Fruit fly (Drosophila melanogaster) whole organism, embryonic: ENCODE data around the gene Shmt.

Experiments
- Ada2b ChIP-seq: fragments of 200-800 bp; sonication (Bioruptor generic); IDR thresholded peaks from 2 replicates; pipeline ENCODE4 v1.3.6; 2022; ENCODE audit warnings: missing biosample characterization, missing genetic modification characterization
- CG10366 ChIP-seq: fragments of 200-800 bp; sonication (Bioruptor generic); IDR thresholded peaks from 2 replicates; pipeline ENCODE4 v1.3.6; 2022; ENCODE audit warnings: missing biosample characterization, missing genetic modification characterization
- CG10959 ChIP-seq: fragments of 200-800 bp; sonication (Bioruptor generic); IDR thresholded peaks from 2 replicates; pipeline ENCODE4 v1.3.6; 2022; ENCODE audit warnings: missing biosample characterization, missing genetic modification characterization
- CG11456 ChIP-seq: fragments of 200-800 bp; sonication (Bioruptor generic); IDR thresholded peaks from 3 replicates; pipeline ENCODE4 v1.3.6; 2022; ENCODE audit warnings: missing biosample characterization, missing genetic modification characterization
- CG12659 ChIP-seq: fragments of 200-800 bp; sonication (Bioruptor generic); optimal IDR thresholded peaks from 3 replicates; lab custom pipeline; 2017; ENCODE audit warnings: mild to moderate bottlenecking, missing biosample characterization, missing genetic modification reagents, missing genetic modification characterization
- CG13287 ChIP-seq: fragments of 200-800 bp; sonication (Bioruptor generic); IDR thresholded peaks from 2 replicates; pipeline ENCODE4 v1.3.6; 2022; ENCODE audit warnings: missing biosample characterization, missing genetic modification characterization; ENCODE audit not compliant: partially characterized antibody
- CG1529 ChIP-seq: fragments of 200-800 bp; sonication (Bioruptor generic); optimal IDR thresholded peaks from 3 replicates; lab custom pipeline; 2018; ENCODE audit warnings: missing biosample characterization, missing genetic modification characterization
- CG15479 ChIP-seq: fragments of 200-800 bp; sonication (Bioruptor generic); optimal IDR thresholded peaks from 3 replicates; lab custom pipeline; 2019; ENCODE audit warnings: missing biosample characterization, mild to moderate bottlenecking, missing genetic modification characterization, moderate library complexity
- CG15514 ChIP-seq: fragments of 200-800 bp; sonication (Bioruptor generic); optimal IDR thresholded peaks from 3 replicates; lab custom pipeline; 2017; ENCODE audit warnings: missing biosample characterization, missing genetic modification characterization, mild to moderate bottlenecking, moderate library complexity, missing genetic modification reagents
- CG17829 ChIP-seq: fragments of 200-800 bp; optimal IDR thresholded peaks from 2 replicates; lab custom pipeline; 2019; ENCODE audit warnings: missing biosample characterization, mild to moderate bottlenecking, missing genetic modification characterization, moderate library complexity
- CG31441 ChIP-seq: fragments of 200-800 bp; sonication (Bioruptor generic); IDR thresholded peaks from 2 replicates; pipeline ENCODE4 v1.3.6; 2022; ENCODE audit warnings: missing biosample characterization, missing genetic modification characterization
- CG32532 ChIP-seq: fragments of 200-800 bp; sonication (Bioruptor generic); IDR thresholded peaks from 2 replicates; pipeline ENCODE4 v1.3.6; 2022; ENCODE audit warnings: missing biosample characterization, missing genetic modification characterization
- CG3281 ChIP-seq: fragments of 200-800 bp; sonication (Bioruptor generic); optimal IDR thresholded peaks from 3 replicates; lab custom pipeline; 2017; ENCODE audit warnings: missing biosample characterization, mild to moderate bottlenecking, missing genetic modification characterization
- CG42726 ChIP-seq: fragments of 200-800 bp; sonication (Bioruptor generic); IDR thresholded peaks from 2 replicates; pipeline ENCODE4 v1.3.6; 2022; ENCODE audit warnings: missing biosample characterization, missing genetic modification characterization; ENCODE audit not compliant: partially characterized antibody
- CG4328 ChIP-seq: fragments of 200-800 bp; sonication (Bioruptor generic); optimal IDR thresholded peaks from 3 replicates; lab custom pipeline; 2017; ENCODE audit warnings: missing biosample characterization, missing genetic modification reagents, missing genetic modification characterization
- CG4424 ChIP-seq: fragments of 200-800 bp; sonication (Bioruptor generic); optimal IDR thresholded peaks from 3 replicates; lab custom pipeline; 2016; ENCODE audit warnings: missing biosample characterization, missing genetic modification characterization
- CG4617 ChIP-seq: fragments of 200-800 bp; sonication (Bioruptor generic); optimal IDR thresholded peaks from 3 replicates; lab custom pipeline; 2016; ENCODE audit warnings: missing biosample characterization, missing genetic modification characterization, borderline replicate concordance
- CG6254 ChIP-seq: fragments of 200-800 bp; sonication (Bioruptor generic); optimal IDR thresholded peaks from 3 replicates; lab custom pipeline; 2017; ENCODE audit warnings: mild to moderate bottlenecking, missing biosample characterization, missing genetic modification reagents, missing genetic modification characterization
- CG6689 ChIP-seq: fragments of 200-800 bp; sonication (Bioruptor generic); IDR thresholded peaks from 2 replicates; pipeline ENCODE4 v1.3.6; 2022; ENCODE audit warnings: missing biosample characterization, missing genetic modification characterization
- CG8359 ChIP-seq: fragments of 200-800 bp; sonication (Bioruptor generic); optimal IDR thresholded peaks from 2 replicates; lab custom pipeline; 2017; ENCODE audit warnings: missing biosample characterization, mild to moderate bottlenecking, missing genetic modification characterization, borderline replicate concordance
- CG8388 ChIP-seq: fragments of 200-800 bp; sonication (Bioruptor generic); optimal IDR thresholded peaks from 2 replicates; lab custom pipeline; 2019; ENCODE audit warnings: missing biosample characterization, mild to moderate bottlenecking, missing genetic modification characterization, moderate library complexity
- CG9876 ChIP-seq: fragments of 200-800 bp; sonication (Bioruptor generic); optimal IDR thresholded peaks from 2 replicates; lab custom pipeline; 2016; ENCODE audit warnings: missing biosample characterization, missing genetic modification characterization
- Dip2 ChIP-seq: fragments of 200-800 bp; sonication (Bioruptor generic); IDR thresholded peaks from 2 replicates; pipeline ENCODE4 v1.3.6; 2022; ENCODE audit warnings: missing biosample characterization, missing genetic modification characterization
- E2f2 ChIP-seq: fragments of 200-800 bp; sonication (Bioruptor generic); IDR thresholded peaks from 2 replicates; pipeline ENCODE4 v1.3.6; 2022; ENCODE audit warnings: missing biosample characterization, missing genetic modification characterization
- Med ChIP-seq: fragments of 200-800 bp; sonication (Bioruptor generic); peaks from one replicate; lab custom pipeline; 2016; ENCODE audit warnings: missing biosample characterization, missing genetic modification characterization, mild to moderate bottlenecking, inconsistent platforms, moderate library complexity
- Neu2 ChIP-seq: fragments of 200-800 bp; sonication (Bioruptor generic); optimal IDR thresholded peaks from 3 replicates; lab custom pipeline; 2016; ENCODE audit warnings: missing biosample characterization, missing genetic modification characterization, borderline replicate concordance
- PHDP ChIP-seq: fragments of 200-800 bp; sonication (Bioruptor generic); optimal IDR thresholded peaks from 3 replicates; lab custom pipeline; 2018; ENCODE audit warnings: missing biosample characterization, mild to moderate bottlenecking, missing genetic modification characterization, moderate library complexity
- Sry-δ ChIP-seq: fragments of 200-800 bp; sonication (Bioruptor generic); optimal IDR thresholded peaks from 2 replicates; lab custom pipeline; 2016; ENCODE audit warnings: missing biosample characterization, missing genetic modification characterization
- Trl ChIP-seq, 3 experiments: fragments of >200 bp in 2 of 3; fragments of 200-800 bp in 1 of 3; sonication (Bioruptor generic) in 1 of 3; optimal IDR thresholded peaks; 2 replicates in 1 of 3; 3 replicates in 2 of 3; lab custom pipeline; 2016 to 2017; ENCODE audit warnings: missing biosample characterization in 1 of 3, missing genetic modification characterization in 1 of 3
- caup ChIP-seq: fragments of 200-800 bp; sonication (Bioruptor generic); optimal IDR thresholded peaks from 3 replicates; lab custom pipeline; 2017; ENCODE audit warnings: missing biosample characterization, mild to moderate bottlenecking, missing genetic modification characterization, moderate library complexity; ENCODE audit not compliant: severe bottlenecking
- cg ChIP-seq: fragments of 200-800 bp; sonication (Bioruptor generic); optimal IDR thresholded peaks from 3 replicates; lab custom pipeline; 2019; ENCODE audit warnings: missing biosample characterization, mild to moderate bottlenecking, missing genetic modification characterization, moderate library complexity
- chm ChIP-seq: fragments of 200-800 bp; sonication (Bioruptor generic); IDR thresholded peaks from 2 replicates; pipeline ENCODE4 v1.3.6; 2022; ENCODE audit warnings: missing biosample characterization, missing genetic modification characterization
- dysf ChIP-seq: fragments of 200-800 bp; sonication (Bioruptor generic); IDR thresholded peaks from 3 replicates; pipeline ENCODE4 v1.3.6; 2022; ENCODE audit warnings: missing biosample characterization, missing genetic modification characterization
- emc ChIP-seq: fragments of 200-800 bp; sonication (Bioruptor generic); optimal IDR thresholded peaks from 2 replicates; lab custom pipeline; 2016; ENCODE audit warnings: missing biosample characterization, missing genetic modification characterization
- grn ChIP-seq: fragments of 200-800 bp; sonication (Bioruptor generic); optimal IDR thresholded peaks from 3 replicates; lab custom pipeline; 2017; ENCODE audit warnings: missing biosample characterization, missing genetic modification characterization
- gt ChIP-seq: fragments of 200-800 bp; sonication (Bioruptor generic); IDR thresholded peaks from 2 replicates; pipeline ENCODE4 v1.3.6; 2022; ENCODE audit warnings: missing biosample characterization, missing genetic modification characterization
- hkb ChIP-seq, 2 experiments: fragments of 200-800 bp in 1 of 2; fragments of >200 bp in 1 of 2; sonication (Bioruptor generic) in 1 of 2; IDR thresholded peaks in 1 of 2; optimal IDR thresholded peaks in 1 of 2; 2 replicates each; pipeline versions ENCODE4 v1.3.6 to Lab custom; 2017 to 2022; ENCODE audit warnings: missing biosample characterization in 1 of 2, missing genetic modification characterization in 1 of 2
- hth ChIP-seq: fragments of >200 bp; optimal IDR thresholded peaks from 2 replicates; lab custom pipeline; 2017; ENCODE audit warnings: inconsistent platforms
- maf-S ChIP-seq: fragments of 200-800 bp; sonication (Bioruptor generic); optimal IDR thresholded peaks from 2 replicates; lab custom pipeline; 2016; ENCODE audit warnings: missing biosample characterization, missing genetic modification characterization
- odd ChIP-seq: fragments of 200-800 bp; sonication (Bioruptor generic); optimal IDR thresholded peaks from 2 replicates; lab custom pipeline; 2017; ENCODE audit warnings: missing biosample characterization, mild to moderate bottlenecking, missing genetic modification characterization
- pfk ChIP-seq: fragments of 200-800 bp; sonication (Bioruptor generic); optimal IDR thresholded peaks from 2 replicates; lab custom pipeline; 2018; ENCODE audit warnings: missing biosample characterization, mild to moderate bottlenecking, missing genetic modification characterization, moderate library complexity
- prd ChIP-seq, 3 experiments: fragments of >200 bp in 2 of 3; fragments of 200-800 bp in 1 of 3; sonication (Bioruptor generic) in 1 of 3; optimal IDR thresholded peaks in 2 of 3; IDR thresholded peaks in 1 of 3; 2 replicates in 2 of 3; 3 replicates in 1 of 3; pipeline versions ENCODE4 v1.3.6 to Lab custom; 2017 to 2022; ENCODE audit warnings: missing biosample characterization in 1 of 3, missing genetic modification characterization in 1 of 3
- ro ChIP-seq: fragments of 200-800 bp; sonication (Bioruptor generic); IDR thresholded peaks from 2 replicates; pipeline ENCODE4 v1.3.6; 2022; ENCODE audit warnings: missing biosample characterization, missing genetic modification characterization
- salm ChIP-seq: fragments of 200-800 bp; sonication (Bioruptor generic); optimal IDR thresholded peaks from 2 replicates; lab custom pipeline; 2018; ENCODE audit warnings: missing biosample characterization, mild to moderate bottlenecking, missing genetic modification characterization
- sqz ChIP-seq: fragments of 200-800 bp; sonication (Bioruptor generic); optimal IDR thresholded peaks from 3 replicates; lab custom pipeline; 2018; ENCODE audit warnings: missing biosample characterization, mild to moderate bottlenecking, missing genetic modification characterization
- ssp ChIP-seq: fragments of 200-800 bp; sonication (Bioruptor generic); IDR thresholded peaks from 2 replicates; pipeline ENCODE4 v1.3.6; 2022; ENCODE audit warnings: missing biosample characterization, missing genetic modification characterization
- tin ChIP-seq: fragments of 200-800 bp; sonication (Bioruptor generic); optimal IDR thresholded peaks from 3 replicates; lab custom pipeline; 2016; ENCODE audit warnings: missing biosample characterization, missing genetic modification characterization
- toy ChIP-seq: fragments of 200-800 bp; sonication (Bioruptor generic); IDR thresholded peaks from 2 replicates; pipeline ENCODE4 v1.3.6; 2022; ENCODE audit warnings: missing biosample characterization, missing genetic modification characterization

The Shmt gene

dm6 chrX:5895821-5896550 lies 20.6 kb downstream of the Shmt start (continued):
- TF ChIP-seq chm (GFP tag; lab: Robert Waterston, UW) = peak; percentile 91
- no peak for TF ChIP-seq hth (lab: Kevin White, UChicago)
- peak; percentile 86 for TF ChIP-seq CG11456 (GFP tag; lab: Robert Waterston, UW)
- peak; percentile 92 for TF ChIP-seq CG1529
- TF ChIP-seq CG3281 (GFP tag; lab: Kevin White, UChicago) = peak; percentile 75
- peak; percentile 92 for TF ChIP-seq tin (GFP tag; lab: Kevin White, UChicago)
- no peak for TF ChIP-seq CG15479 (GFP tag; lab: Kevin White, UChicago)
- peak; percentile 91 for TF ChIP-seq gt
- TF ChIP-seq CG12659 (GFP tag; lab: Kevin White, UChicago) = peak; percentile 85
- TF ChIP-seq CG17829 (tag; lab: Kevin White, UChicago) = peak; percentile 91
- TF ChIP-seq emc = peak; percentile 50
- no peak for TF ChIP-seq Neu2
- no peak; the same call in 1 of the 2 replicates for TF ChIP-seq Dip2 (GFP tag; lab: Robert Waterston, UW)
- TF ChIP-seq grn (GFP tag; lab: Kevin White, UChicago) = peak; percentile 50
- TF ChIP-seq CG8359 (GFP tag; lab: Kevin White, UChicago) = peak; percentile 77
- TF ChIP-seq CG15514 = peak; percentile 57
- peak; percentile 86 for TF ChIP-seq salm
- TF ChIP-seq Ada2b = peak; percentile 93
- TF ChIP-seq pfk (GFP tag; lab: Kevin White, UChicago) = no peak
- peak; percentile 87 for TF ChIP-seq CG32532 (GFP tag; lab: Robert Waterston, UW)
- peak; percentile 71 for TF ChIP-seq maf-S (GFP tag; lab: Kevin White, UChicago)
- peak; percentile 85 for TF ChIP-seq CG10959 (GFP tag; lab: Robert Waterston, UW)
- no peak for TF ChIP-seq hkb (optimal IDR thresholded peaks at IDR 0.05; lab: Kevin White, UChicago)
- peak; percentile 94 for TF ChIP-seq hkb (GFP tag; IDR thresholded peaks at IDR 0.05; lab: Robert Waterston, UW)
- TF ChIP-seq CG9876 (GFP tag; lab: Kevin White, UChicago) = peak; percentile 70
- peak; percentile 92 for TF ChIP-seq CG4424 (GFP tag; lab: Kevin White, UChicago)
- TF ChIP-seq dysf (GFP tag; lab: Robert Waterston, UW) = peak; percentile 94
- TF ChIP-seq CG42726 = no peak
- peak; percentile 89 for TF ChIP-seq CG8388 (GFP tag; lab: Kevin White, UChicago)
- TF ChIP-seq Sry-δ (GFP tag; lab: Kevin White, UChicago) = peak; percentile 65
- peak; percentile 80 for TF ChIP-seq ro (GFP tag; lab: Robert Waterston, UW)
- peak; percentile 87 for TF ChIP-seq sqz
- peak; percentile 70; the same call in 1 of the 2 replicates for TF ChIP-seq E2f2 (GFP tag; lab: Robert Waterston, UW)
- no peak for TF ChIP-seq Trl (optimal IDR thresholded peaks at IDR 0.05; lab: Kevin White, UChicago)
- peak; percentile 84 for TF ChIP-seq Trl (GFP tag; optimal IDR thresholded peaks at IDR 0.05; lab: Kevin White, UChicago)
- TF ChIP-seq prd (optimal IDR thresholded peaks at IDR 0.05; lab: Kevin White, UChicago) = no peak
- TF ChIP-seq prd (GFP tag; IDR thresholded peaks at IDR 0.05; lab: Robert Waterston, UW) = peak; percentile 92
- TF ChIP-seq CG31441 = peak; percentile 94
- peak; percentile 99 for TF ChIP-seq Med (GFP tag; lab: Kevin White, UChicago)
- TF ChIP-seq toy (GFP tag; lab: Robert Waterston, UW) = peak; percentile 79
- TF ChIP-seq PHDP (tag; lab: Kevin White, UChicago) = peak; percentile 84
- TF ChIP-seq CG6254 = peak; percentile 92
- no peak for TF ChIP-seq cg
- TF ChIP-seq caup (GFP tag; lab: Kevin White, UChicago) = peak; percentile 78
- TF ChIP-seq CG13287 (GFP tag; lab: Robert Waterston, UW) = no peak
- peak; percentile 83 for TF ChIP-seq odd (GFP tag; lab: Kevin White, UChicago)
- TF ChIP-seq CG6689 (GFP tag; lab: Robert Waterston, UW) = peak; percentile 93
- peak; percentile 92 for TF ChIP-seq CG10366 (GFP tag; lab: Robert Waterston, UW)
- TF ChIP-seq CG4617 (GFP tag; lab: Kevin White, UChicago) = peak; percentile 69
- peak; percentile 27 for TF ChIP-seq CG4328 (GFP tag; lab: Kevin White, UChicago)
- peak; percentile 83 for TF ChIP-seq ssp (GFP tag; lab: Robert Waterston, UW)
